Fruit fly (Drosophila melanogaster): ENCODE results near the gene LManIII.

DNA sequence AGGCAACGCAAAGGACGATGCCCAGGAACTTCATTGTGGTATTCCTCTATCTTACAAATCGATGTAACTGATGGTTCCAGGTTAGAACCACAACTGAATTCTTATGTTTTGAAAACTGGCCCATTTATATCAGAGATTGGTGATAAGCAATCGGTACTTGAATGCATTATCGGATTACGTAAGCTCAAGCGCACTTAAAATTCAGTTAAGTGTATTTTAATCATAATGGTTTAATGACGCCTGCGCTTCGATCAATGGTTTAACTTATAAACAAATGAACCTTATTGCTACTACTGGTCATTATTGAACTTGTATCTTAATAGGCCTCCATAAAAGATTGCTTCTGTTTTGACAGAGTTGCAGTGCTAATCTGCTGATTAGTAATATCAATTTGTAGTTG lies 7.7 kb upstream of the LManIII start, which contains the start of gene LManV:
- TF ChIP-seq CG10348 (GFP tag; IDR thresholded peaks at IDR 0.05) (no peak), Snoo (tag; optimal IDR thresholded peaks at IDR 0.05) (no peak), CG32121 (GFP tag; IDR thresholded peaks at IDR 0.05) (no peak), rn (GFP tag; IDR thresholded peaks at IDR 0.05) (no peak), Pif1B (GFP tag; optimal IDR thresholded peaks at IDR 0.05) (no peak), CG8159 (tag; optimal IDR thresholded peaks at IDR 0.05) (no peak), D1 (tag; optimal IDR thresholded peaks at IDR 0.05) (no peak), Pif1A (GFP tag; optimal IDR thresholded peaks at IDR 0.05) (no peak), EcR (GFP tag; optimal IDR thresholded peaks at IDR 0.05) (no peak), CG12605 (GFP tag; IDR thresholded peaks at IDR 0.05) (no peak), CG13204 (GFP tag; optimal IDR thresholded peaks at IDR 0.05) (no peak), CG8301 (tag; optimal IDR thresholded peaks at IDR 0.05) (no peak), CG34367 (tag; optimal IDR thresholded peaks at IDR 0.05) (no peak), CG15710 (tag; optimal IDR thresholded peaks at IDR 0.05) (no peak)

Data from whole organism, pupa.